Fruit fly (Drosophila melanogaster) whole organism, embryonic: ENCODE results near the gene RabX5.

Experiments
- B-H1 ChIP-seq: fragments of 200-800 bp; sonication (Bioruptor generic); IDR thresholded peaks from 3 replicates; pipeline ENCODE4 v1.3.6; 2022; ENCODE audit warnings: missing biosample characterization, missing genetic modification characterization
- Bdp1 ChIP-seq: fragments of 200-800 bp; sonication (Bioruptor generic); optimal IDR thresholded peaks from 3 replicates; lab custom pipeline; 2016; ENCODE audit warnings: missing biosample characterization, missing genetic modification characterization
- Bgb ChIP-seq: fragments of 200-800 bp; sonication (Bioruptor generic); IDR thresholded peaks from 2 replicates; pipeline ENCODE4 v1.3.6; 2022; ENCODE audit warnings: missing biosample characterization, missing genetic modification characterization; ENCODE audit not compliant: partially characterized antibody
- Blimp-1 ChIP-seq: fragments of 200-800 bp; sonication (Bioruptor generic); optimal IDR thresholded peaks from 3 replicates; lab custom pipeline; 2018; ENCODE audit warnings: missing biosample characterization, missing genetic modification characterization, mild to moderate bottlenecking, moderate library complexity, missing genetic modification reagents
- CG10959 ChIP-seq: fragments of 200-800 bp; sonication (Bioruptor generic); IDR thresholded peaks from 2 replicates; pipeline ENCODE4 v1.3.6; 2022; ENCODE audit warnings: missing biosample characterization, missing genetic modification characterization
- CG11696 ChIP-seq: fragments of 200-800 bp; sonication (Bioruptor generic); IDR thresholded peaks from 2 replicates; pipeline ENCODE4 v1.3.6; 2022; ENCODE audit warnings: missing biosample characterization, missing genetic modification characterization
- CG1233 ChIP-seq: fragments of 200-800 bp; sonication (Bioruptor generic); optimal IDR thresholded peaks from 4 replicates; lab custom pipeline; 2018; ENCODE audit warnings: missing biosample characterization, mild to moderate bottlenecking, missing genetic modification characterization
- CG14667 ChIP-seq: fragments of 200-800 bp; sonication (Bioruptor generic); IDR thresholded peaks from 2 replicates; pipeline ENCODE4 v1.3.6; 2022; ENCODE audit warnings: missing biosample characterization, missing genetic modification characterization
- CG15514 ChIP-seq: fragments of 200-800 bp; sonication (Bioruptor generic); optimal IDR thresholded peaks from 3 replicates; lab custom pipeline; 2017; ENCODE audit warnings: missing biosample characterization, missing genetic modification characterization, mild to moderate bottlenecking, moderate library complexity, missing genetic modification reagents
- CG2889 ChIP-seq: fragments of 200-800 bp; sonication (Bioruptor generic); IDR thresholded peaks from 3 replicates; pipeline ENCODE4 v1.3.6; 2022; ENCODE audit warnings: missing biosample characterization, missing genetic modification characterization
- CG31224 ChIP-seq: fragments of 200-800 bp; sonication (Bioruptor generic); IDR thresholded peaks from 2 replicates; pipeline ENCODE4 v1.3.6; 2022; ENCODE audit warnings: missing biosample characterization, missing genetic modification characterization
- CG3407 ChIP-seq: fragments of 200-800 bp; sonication (Bioruptor generic); optimal IDR thresholded peaks from 2 replicates; lab custom pipeline; 2018; ENCODE audit warnings: missing biosample characterization, mild to moderate bottlenecking, missing genetic modification characterization
- CG43689 ChIP-seq: fragments of 200-800 bp; sonication (Bioruptor generic); IDR thresholded peaks from 2 replicates; pipeline ENCODE4 v1.3.6; 2022; ENCODE audit warnings: missing biosample characterization, missing genetic modification characterization
- CG4854 ChIP-seq: fragments of 200-800 bp; sonication (Bioruptor generic); optimal IDR thresholded peaks from 2 replicates; lab custom pipeline; 2016; ENCODE audit warnings: missing biosample characterization, missing genetic modification characterization, inconsistent platforms
- CG5180 ChIP-seq: fragments of 200-800 bp; sonication (Bioruptor generic); optimal IDR thresholded peaks from 3 replicates; lab custom pipeline; 2017; ENCODE audit warnings: missing biosample characterization, missing genetic modification characterization, mild to moderate bottlenecking, moderate library complexity, missing genetic modification reagents
- CG6272 ChIP-seq: fragments of 200-800 bp; sonication (Bioruptor generic); IDR thresholded peaks from 2 replicates; pipeline ENCODE4 v1.3.6; 2022; ENCODE audit warnings: missing biosample characterization, missing genetic modification characterization
- CG8281 ChIP-seq: fragments of 200-800 bp; sonication (Bioruptor generic); optimal IDR thresholded peaks from 2 replicates; lab custom pipeline; 2018; ENCODE audit warnings: missing biosample characterization, mild to moderate bottlenecking, missing genetic modification characterization, moderate library complexity
- CG8944 ChIP-seq: fragments of 200-800 bp; sonication (Bioruptor generic); optimal IDR thresholded peaks from 3 replicates; lab custom pipeline; 2016; ENCODE audit warnings: missing biosample characterization, missing genetic modification characterization
- D19A ChIP-seq: fragments of 200-800 bp; optimal IDR thresholded peaks from 3 replicates; lab custom pipeline; 2019; ENCODE audit warnings: missing biosample characterization, mild to moderate bottlenecking, missing genetic modification characterization, moderate library complexity
- Dref ChIP-seq: fragments of 200-800 bp; sonication (Bioruptor generic); IDR thresholded peaks from 2 replicates; pipeline ENCODE4 v1.3.6; 2022; ENCODE audit warnings: missing biosample characterization, missing genetic modification characterization
- Ets65A ChIP-seq: fragments of 200-800 bp; sonication (Bioruptor generic); peaks from one replicate; lab custom pipeline; 2016; ENCODE audit warnings: missing biosample characterization, missing genetic modification characterization
- GATAe ChIP-seq: fragments of 200-800 bp; sonication (Bioruptor generic); conservative IDR thresholded peaks from 2 replicates; pipeline ENCODE4 v1.3.6; 2022; ENCODE audit warnings: missing biosample characterization, missing genetic modification characterization
- Gug ChIP-seq: fragments of 200-800 bp; sonication (Bioruptor generic); IDR thresholded peaks from 4 replicates; pipeline ENCODE4 v1.3.6; 2022; ENCODE audit warnings: missing biosample characterization, missing genetic modification characterization
- Hr78 ChIP-seq, 2 experiments: fragments of 200-800 bp in 1 of 2; fragments of >200 bp in 1 of 2; sonication (Bioruptor generic) in 1 of 2; optimal IDR thresholded peaks; 2 replicates each; lab custom pipeline; 2017 to 2019; ENCODE audit warnings: missing biosample characterization in 2 of 2, missing genetic modification characterization in 2 of 2, mild to moderate bottlenecking in 1 of 2, moderate library complexity in 1 of 2
- Lpt ChIP-seq: fragments of >200 bp; optimal IDR thresholded peaks from 2 replicates; lab custom pipeline; 2018; ENCODE audit warnings: missing biosample characterization, missing genetic modification characterization
- Myb ChIP-seq: fragments of 200-800 bp; sonication (Bioruptor generic); optimal IDR thresholded peaks from 2 replicates; lab custom pipeline; 2016; ENCODE audit warnings: missing biosample characterization, missing genetic modification characterization
- Pdp1 ChIP-seq, 2 experiments: fragments of 200-800 bp; sonication (Bioruptor generic); optimal IDR thresholded peaks; 3 replicates each; lab custom pipeline; 2016; ENCODE audit warnings: missing biosample characterization in 2 of 2, missing genetic modification characterization in 2 of 2, mild to moderate bottlenecking in 1 of 2, moderate library complexity in 1 of 2
- Spps ChIP-seq: fragments of 200-800 bp; sonication (Bioruptor generic); optimal IDR thresholded peaks from 2 replicates; lab custom pipeline; 2018; ENCODE audit warnings: missing biosample characterization, mild to moderate bottlenecking, missing genetic modification characterization
- ase ChIP-seq: fragments of 200-800 bp; sonication (Bioruptor generic); IDR thresholded peaks from 3 replicates; pipeline ENCODE4 v1.3.6; 2022; ENCODE audit warnings: missing biosample characterization, missing genetic modification characterization
- ato ChIP-seq: fragments of 200-800 bp; sonication (Bioruptor generic); IDR thresholded peaks from 2 replicates; pipeline ENCODE4 v1.3.6; 2022; ENCODE audit warnings: missing biosample characterization, missing genetic modification characterization; ENCODE audit not compliant: partially characterized antibody
- bsh ChIP-seq, 2 experiments: fragments of 200-800 bp; sonication (Bioruptor generic); optimal IDR thresholded peaks; 2 replicates each; lab custom pipeline; 2017 to 2018; ENCODE audit warnings: mild to moderate bottlenecking in 2 of 2, missing biosample characterization in 2 of 2, missing genetic modification characterization in 2 of 2, moderate library complexity in 1 of 2
- caup ChIP-seq: fragments of 200-800 bp; sonication (Bioruptor generic); optimal IDR thresholded peaks from 3 replicates; lab custom pipeline; 2017; ENCODE audit warnings: missing biosample characterization, mild to moderate bottlenecking, missing genetic modification characterization, moderate library complexity; ENCODE audit not compliant: severe bottlenecking
- cg ChIP-seq: fragments of 200-800 bp; sonication (Bioruptor generic); optimal IDR thresholded peaks from 3 replicates; lab custom pipeline; 2019; ENCODE audit warnings: missing biosample characterization, mild to moderate bottlenecking, missing genetic modification characterization, moderate library complexity
- ci ChIP-seq: fragments of 200-800 bp; sonication (Bioruptor generic); IDR thresholded peaks from 3 replicates; pipeline ENCODE4 v1.3.6; 2022; ENCODE audit warnings: missing biosample characterization, missing genetic modification characterization
- danr ChIP-seq: fragments of 200-800 bp; sonication (Bioruptor generic); IDR thresholded peaks from 2 replicates; pipeline ENCODE4 v1.3.6; 2022; ENCODE audit warnings: missing biosample characterization, missing genetic modification characterization
- dati ChIP-seq: fragments of 200-800 bp; sonication (Bioruptor generic); IDR thresholded peaks from 2 replicates; pipeline ENCODE4 v1.3.6; 2022; ENCODE audit warnings: missing biosample characterization, missing genetic modification characterization
- fd102C ChIP-seq: fragments of 200-800 bp; sonication (Bioruptor generic); optimal IDR thresholded peaks from 2 replicates; lab custom pipeline; 2018; ENCODE audit warnings: missing biosample characterization, mild to moderate bottlenecking, missing genetic modification characterization, moderate library complexity
- ftz-f1 ChIP-seq: fragments of 200-800 bp; sonication (Bioruptor generic); optimal IDR thresholded peaks from 2 replicates; lab custom pipeline; 2016; ENCODE audit warnings: missing biosample characterization, missing genetic modification characterization
- jing ChIP-seq: fragments of 200-800 bp; sonication (Bioruptor generic); optimal IDR thresholded peaks from 2 replicates; lab custom pipeline; 2018; ENCODE audit warnings: missing biosample characterization, mild to moderate bottlenecking, missing genetic modification characterization
- jumu ChIP-seq: fragments of 200-800 bp; sonication (Bioruptor generic); optimal IDR thresholded peaks from 3 replicates; lab custom pipeline; 2016; ENCODE audit warnings: missing biosample characterization, missing genetic modification characterization
- kah ChIP-seq: fragments of 200-800 bp; sonication (Bioruptor generic); optimal IDR thresholded peaks from 2 replicates; lab custom pipeline; 2018; ENCODE audit warnings: missing biosample characterization, mild to moderate bottlenecking, missing genetic modification characterization
- lab ChIP-seq: fragments of 200-800 bp; sonication (Bioruptor generic); optimal IDR thresholded peaks from 3 replicates; lab custom pipeline; 2017; ENCODE audit warnings: missing biosample characterization, missing genetic modification characterization, mild to moderate bottlenecking, moderate library complexity, missing genetic modification reagents
- lmd ChIP-seq: fragments of 200-800 bp; sonication (Bioruptor generic); IDR thresholded peaks from 2 replicates; pipeline ENCODE4 v1.3.6; 2022; ENCODE audit warnings: missing biosample characterization, missing genetic modification characterization
- maf-S ChIP-seq: fragments of 200-800 bp; sonication (Bioruptor generic); optimal IDR thresholded peaks from 2 replicates; lab custom pipeline; 2016; ENCODE audit warnings: missing biosample characterization, missing genetic modification characterization
- nau ChIP-seq: fragments of 200-800 bp; sonication (Bioruptor generic); optimal IDR thresholded peaks from 3 replicates; lab custom pipeline; 2017; ENCODE audit warnings: missing biosample characterization, mild to moderate bottlenecking, missing genetic modification characterization, missing genetic modification reagents
- sc ChIP-seq, 3 experiments: fragments of >200 bp in 2 of 3; fragments of 200-800 bp in 1 of 3; sonication (Bioruptor generic) in 1 of 3; optimal IDR thresholded peaks; 2 replicates in 2 of 3; 3 replicates in 1 of 3; lab custom pipeline; 2017; ENCODE audit warnings: mild to moderate bottlenecking in 1 of 3, missing biosample characterization in 1 of 3, missing genetic modification characterization in 1 of 3, missing genetic modification reagents in 1 of 3
- tap ChIP-seq: fragments of 200-800 bp; optimal IDR thresholded peaks from 3 replicates; lab custom pipeline; 2019; ENCODE audit warnings: missing biosample characterization, mild to moderate bottlenecking, missing genetic modification characterization, moderate library complexity
- unc-4 ChIP-seq: fragments of 200-800 bp; sonication (Bioruptor generic); IDR thresholded peaks from 2 replicates; pipeline ENCODE4 v1.3.6; 2022; ENCODE audit warnings: missing biosample characterization, missing genetic modification characterization; ENCODE audit not compliant: partially characterized antibody

Gene RabX5

dm6 chr3L:1644920-1645567 lies 24.9 kb downstream of the RabX5 start, which contains the start of the genes alphaCOP and CG13919 (continued):
- TF ChIP-seq CG15514 (GFP tag; lab: Kevin White, UChicago): peak; percentile 90
- TF ChIP-seq D19A (tag; lab: Kevin White, UChicago): peak; percentile 88
- peak; percentile 94 for TF ChIP-seq CG31224 (GFP tag; lab: Robert Waterston, UW)
- no peak for TF ChIP-seq cg
- TF ChIP-seq unc-4 (GFP tag; lab: Robert Waterston, UW): no peak
- peak; percentile 97 for TF ChIP-seq lmd (GFP tag; lab: Robert Waterston, UW)
- TF ChIP-seq fd102C: peak; percentile 80
- TF ChIP-seq ato: no peak
- peak; percentile 98 for TF ChIP-seq CG2889 (GFP tag; lab: Robert Waterston, UW)
- peak; percentile 92 for TF ChIP-seq tap (tag; lab: Kevin White, UChicago)
- peak; percentile 90 for TF ChIP-seq jing (GFP tag; lab: Kevin White, UChicago)
- peak; percentile 97 for TF ChIP-seq B-H1
- TF ChIP-seq lab (GFP tag; lab: Kevin White, UChicago): peak; percentile 95
- TF ChIP-seq ftz-f1 (GFP tag; lab: Kevin White, UChicago): peak; percentile 39
- TF ChIP-seq CG11696 (GFP tag; lab: Robert Waterston, UW): peak; percentile 88
- TF ChIP-seq Hr78 (GFP tag; optimal IDR thresholded peaks at IDR 0.05; lab: Kevin White, UChicago): peak in 1 of 2 experiments; percentile 93
- TF ChIP-seq CG43689 (GFP tag; lab: Robert Waterston, UW): peak; percentile 95
- TF ChIP-seq Ets65A (GFP tag; lab: Kevin White, UChicago): peak; percentile 99
- TF ChIP-seq Gug: peak; percentile 90
- TF ChIP-seq CG10959 (GFP tag; lab: Robert Waterston, UW): peak; percentile 79
- peak; percentile 95 for TF ChIP-seq ase (GFP tag; lab: Robert Waterston, UW)
- TF ChIP-seq dati (GFP tag; lab: Robert Waterston, UW): peak; percentile 88
- peak; percentile 97 for TF ChIP-seq ci (GFP tag; lab: Robert Waterston, UW)
- TF ChIP-seq Bgb (GFP tag; lab: Robert Waterston, UW): no peak
- peak; percentile 92 for TF ChIP-seq CG3407
- peak; percentile 94 for TF ChIP-seq CG4854
- TF ChIP-seq Lpt (GFP tag; lab: Kevin White, UChicago): no peak
- TF ChIP-seq jumu (GFP tag; lab: Kevin White, UChicago): peak; percentile 85
- peak; percentile 86 to 98 for TF ChIP-seq bsh (GFP tag; optimal IDR thresholded peaks at IDR 0.05; lab: Kevin White, UChicago)
- no peak for TF ChIP-seq nau
- TF ChIP-seq CG1233 (GFP tag; lab: Kevin White, UChicago): peak; percentile 95
- peak; percentile 95 for TF ChIP-seq CG14667 (GFP tag; lab: Robert Waterston, UW)
- TF ChIP-seq caup (GFP tag; lab: Kevin White, UChicago): peak; percentile 94
- TF ChIP-seq maf-S (GFP tag; lab: Kevin White, UChicago): peak; percentile 91
- peak; percentile 91 for TF ChIP-seq Spps
- TF ChIP-seq danr (GFP tag; lab: Robert Waterston, UW): peak; percentile 65
- peak; percentile 88 for TF ChIP-seq Blimp-1 (GFP tag; lab: Kevin White, UChicago)
- peak; percentile 66 for TF ChIP-seq Myb
- peak; percentile 71 for TF ChIP-seq CG5180 (GFP tag; lab: Kevin White, UChicago)
- no peak for TF ChIP-seq sc (optimal IDR thresholded peaks at IDR 0.05; lab: Kevin White, UChicago)
- peak; percentile 95 for TF ChIP-seq sc (GFP tag; optimal IDR thresholded peaks at IDR 0.05; lab: Kevin White, UChicago)
- peak; percentile 88 for TF ChIP-seq Bdp1 (GFP tag; lab: Kevin White, UChicago)
- peak; percentile 95 for TF ChIP-seq CG6272 (GFP tag; lab: Robert Waterston, UW)
- TF ChIP-seq CG8281: peak; percentile 82
- peak; percentile 85 for TF ChIP-seq CG8944 (GFP tag; lab: Kevin White, UChicago)
- peak; percentile 94 for TF ChIP-seq GATAe (GFP tag; lab: Robert Waterston, UW)
- peak; percentile 40; the same call in 1 of the 2 replicates for TF ChIP-seq Dref
- TF ChIP-seq Pdp1 (GFP tag; optimal IDR thresholded peaks at IDR 0.05; lab: Kevin White, UChicago): peak; percentile 93 to 96
- peak; percentile 83 for TF ChIP-seq kah (GFP tag; lab: Kevin White, UChicago)
